Worm (Caenorhabditis elegans) whole organism, midembryonic: ENCODE results near the gene F23H12.7.

ENCODE experiments used
- cog-1 ChIP-seq: sonication (generic microtip); optimal IDR thresholded peaks from 2 replicates; lab custom pipeline; 2016; ENCODE audit warnings: missing genetic modification characterization, missing compliant biosample characterization
- flt-1 ChIP-seq: fragments of 200-800 bp; sonication (Bioruptor generic); IDR thresholded peaks from 2 replicates; pipeline ENCODE4 v1.3.6; 2022; ENCODE audit warnings: missing genetic modification characterization, missing compliant biosample characterization
- klf-2 ChIP-seq: fragments of 200-800 bp; sonication (Bioruptor generic); conservative IDR thresholded peaks from 2 replicates; pipeline ENCODE4 v1.3.6; 2022; ENCODE audit warnings: missing genetic modification reagents, missing genetic modification characterization, missing compliant biosample characterization
- med-1 ChIP-seq: sonication (generic microtip); optimal IDR thresholded peaks from 2 replicates; lab custom pipeline; 2017; ENCODE audit warnings: missing genetic modification characterization, mild to moderate bottlenecking, missing compliant biosample characterization, antibody characterized with exemption, missing genetic modification reagents; ENCODE audit not compliant: insufficient read depth
- ref-1 ChIP-seq: fragments of 200-800 bp; sonication (Bioruptor generic); conservative IDR thresholded peaks from 2 replicates; pipeline ENCODE4 v1.3.6; 2022; ENCODE audit warnings: missing genetic modification reagents, missing genetic modification characterization, missing compliant biosample characterization
- ztf-23 ChIP-seq: fragments of 200-800 bp; sonication (Bioruptor generic); IDR thresholded peaks from 2 replicates; pipeline ENCODE4 v1.3.6; 2022; ENCODE audit warnings: missing genetic modification reagents, missing genetic modification characterization, missing compliant biosample characterization
- ztf-29 ChIP-seq: fragments of 200-800 bp; sonication (Bioruptor generic); IDR thresholded peaks from 2 replicates; pipeline ENCODE4 v1.3.6; 2022; ENCODE audit warnings: missing genetic modification reagents, missing genetic modification characterization, missing compliant biosample characterization

- TF ChIP-seq flt-1 (GFP tag; lab: Robert Waterston, UW) (peak; percentile 54; the same call in 1 of the 2 replicates), med-1 (GFP tag; lab: Kevin White, UChicago) (no peak), klf-2 (GFP tag; lab: Robert Waterston, UW) (no peak), cog-1 (tag; lab: Kevin White, UChicago) (no peak), ztf-23 (GFP tag; lab: Robert Waterston, UW) (no peak), ztf-29 (GFP tag; lab: Robert Waterston, UW) (no peak), ref-1 (no peak)
These were observed 17.2 kb upstream of the F23H12.7 start for ce11 chrV:12354193-12354830.
